Fruit fly (Drosophila melanogaster) whole organism, adult: Measurements from ENCODE around the gene CG45072.
A peak's percentile ranks its signal among the peaks of the same experiment; 100 is the strongest.

Experiments
- CG11617 ChIP-seq: fragments of 200-800 bp; sonication (Bioruptor generic); optimal IDR thresholded peaks from 2 replicates; lab custom pipeline; 2017; ENCODE audit warnings: mild to moderate bottlenecking, missing biosample characterization, missing genetic modification reagents, missing genetic modification characterization
- CG12768 ChIP-seq: fragments of 200-800 bp; sonication (Bioruptor generic); optimal IDR thresholded peaks from 2 replicates; lab custom pipeline; 2017; ENCODE audit warnings: missing biosample characterization, missing genetic modification characterization, mild to moderate bottlenecking, moderate library complexity, missing genetic modification reagents
- CG14711 ChIP-seq: fragments of 200-800 bp; sonication (Bioruptor generic); optimal IDR thresholded peaks from 2 replicates; lab custom pipeline; 2018; ENCODE audit warnings: missing biosample characterization, mild to moderate bottlenecking, missing genetic modification characterization, moderate library complexity
- CG1620 ChIP-seq: fragments of 200-800 bp; sonication (Bioruptor generic); optimal IDR thresholded peaks from 2 replicates; lab custom pipeline; 2016; ENCODE audit warnings: missing biosample characterization, missing genetic modification characterization
- CG33017 ChIP-seq: fragments of 200-800 bp; sonication (Bioruptor generic); optimal IDR thresholded peaks from 2 replicates; lab custom pipeline; 2018; ENCODE audit warnings: missing biosample characterization, mild to moderate bottlenecking, missing genetic modification characterization, moderate library complexity
- CG5204 ChIP-seq: fragments of 200-800 bp; sonication (Bioruptor generic); optimal IDR thresholded peaks from 2 replicates; lab custom pipeline; 2016; ENCODE audit warnings: missing biosample characterization, missing genetic modification characterization
- CG7045 ChIP-seq: fragments of 200-800 bp; sonication (Bioruptor generic); optimal IDR thresholded peaks from 2 replicates; lab custom pipeline; 2017; ENCODE audit warnings: missing biosample characterization, mild to moderate bottlenecking, missing genetic modification characterization
- CG7101 ChIP-seq: fragments of 200-800 bp; sonication (Bioruptor generic); optimal IDR thresholded peaks from 2 replicates; lab custom pipeline; 2018; ENCODE audit warnings: missing biosample characterization, mild to moderate bottlenecking, missing genetic modification characterization, moderate library complexity
- Clk ChIP-seq: fragments of 200-800 bp; sonication (Bioruptor generic); optimal IDR thresholded peaks from 2 replicates; lab custom pipeline; 2017; ENCODE audit warnings: missing biosample characterization, missing genetic modification characterization
- Crg-1 ChIP-seq: fragments of 200-800 bp; sonication (Bioruptor generic); optimal IDR thresholded peaks from 2 replicates; lab custom pipeline; 2016; ENCODE audit warnings: missing biosample characterization, missing genetic modification characterization
- Hr96 ChIP-seq: fragments of 200-800 bp; sonication (Bioruptor generic); optimal IDR thresholded peaks from 2 replicates; lab custom pipeline; 2016; ENCODE audit warnings: missing biosample characterization, missing genetic modification characterization
- Mnt ChIP-seq: fragments of 200-800 bp; sonication (Bioruptor generic); optimal IDR thresholded peaks from 2 replicates; lab custom pipeline; 2016; ENCODE audit warnings: missing biosample characterization, mild to moderate bottlenecking, missing genetic modification characterization
- bab1 ChIP-seq: fragments of 200-800 bp; sonication (Bioruptor generic); optimal IDR thresholded peaks from 3 replicates; lab custom pipeline; 2019; ENCODE audit warnings: missing biosample characterization, mild to moderate bottlenecking, missing genetic modification characterization, moderate library complexity
- cic ChIP-seq: fragments of 200-800 bp; sonication (Bioruptor generic); optimal IDR thresholded peaks from 2 replicates; lab custom pipeline; 2017; ENCODE audit warnings: missing biosample characterization, mild to moderate bottlenecking, missing genetic modification characterization, moderate library complexity
- cnc ChIP-seq, 2 experiments: fragments of >200 bp; optimal IDR thresholded peaks; 2 replicates each; lab custom pipeline; 2017
- kay ChIP-seq: fragments of 200-800 bp; sonication (Bioruptor generic); peaks from one replicate; lab custom pipeline; 2016; ENCODE audit warnings: missing biosample characterization, missing genetic modification characterization, borderline replicate concordance
- ovo ChIP-seq: fragments of 200-800 bp; sonication (Bioruptor generic); optimal IDR thresholded peaks from 2 replicates; lab custom pipeline; 2016; ENCODE audit warnings: missing biosample characterization, missing genetic modification characterization
- pad ChIP-seq: fragments of 200-800 bp; sonication (Bioruptor generic); optimal IDR thresholded peaks from 3 replicates; lab custom pipeline; 2017; ENCODE audit warnings: missing biosample characterization, missing genetic modification characterization, mild to moderate bottlenecking, moderate library complexity, missing genetic modification reagents
- tj ChIP-seq: fragments of 200-800 bp; sonication (Bioruptor generic); optimal IDR thresholded peaks from 3 replicates; lab custom pipeline; 2017; ENCODE audit warnings: missing biosample characterization, mild to moderate bottlenecking, missing genetic modification characterization, moderate library complexity
- toe ChIP-seq: fragments of 200-800 bp; sonication (Bioruptor generic); optimal IDR thresholded peaks from 2 replicates; lab custom pipeline; 2016; ENCODE audit warnings: missing biosample characterization, missing genetic modification characterization

The CG45072 gene

dm6 chr3R:30110959-30111358 lies 12.1 kb downstream of the CG45072 start:
- TF ChIP-seq bab1 (GFP tag; lab: Kevin White, UChicago) (no peak), CG7045 (GFP tag; lab: Kevin White, UChicago) (no peak), tj (GFP tag; lab: Kevin White, UChicago) (no peak), CG12768 (GFP tag; lab: Kevin White, UChicago) (no peak), Clk (GFP tag; lab: Kevin White, UChicago) (no peak), CG7101 (no peak), CG11617 (no peak), cic (GFP tag; lab: Kevin White, UChicago) (no peak), Crg-1 (no peak), CG33017 (tag; lab: Kevin White, UChicago) (no peak), Hr96 (GFP tag; lab: Kevin White, UChicago) (no peak), kay (no peak), ovo (no peak), pad (GFP tag; lab: Kevin White, UChicago) (no peak), toe (no peak), CG1620 (GFP tag; lab: Kevin White, UChicago) (no peak), CG5204 (no peak), Mnt (GFP tag; lab: Kevin White, UChicago) (no peak), cnc (optimal IDR thresholded peaks at IDR 0.05; lab: Kevin White, UChicago) (no peak)

- TF ChIP-seq cnc (optimal IDR thresholded peaks at IDR 0.05; lab: Kevin White, UChicago) (no peak), CG1620 (GFP tag; lab: Kevin White, UChicago) (no peak), Crg-1 (no peak), CG14711 (no peak), Mnt (GFP tag; lab: Kevin White, UChicago) (no peak), CG7101 (no peak), Hr96 (GFP tag; lab: Kevin White, UChicago) (no peak), ovo (no peak), pad (GFP tag; lab: Kevin White, UChicago) (no peak), bab1 (GFP tag; lab: Kevin White, UChicago) (no peak), CG12768 (GFP tag; lab: Kevin White, UChicago) (no peak), cic (GFP tag; lab: Kevin White, UChicago) (no peak)
Measured at dm6 chr3R:30109380-30109779, 13.7 kb downstream of the CG45072 start.

DNA sequence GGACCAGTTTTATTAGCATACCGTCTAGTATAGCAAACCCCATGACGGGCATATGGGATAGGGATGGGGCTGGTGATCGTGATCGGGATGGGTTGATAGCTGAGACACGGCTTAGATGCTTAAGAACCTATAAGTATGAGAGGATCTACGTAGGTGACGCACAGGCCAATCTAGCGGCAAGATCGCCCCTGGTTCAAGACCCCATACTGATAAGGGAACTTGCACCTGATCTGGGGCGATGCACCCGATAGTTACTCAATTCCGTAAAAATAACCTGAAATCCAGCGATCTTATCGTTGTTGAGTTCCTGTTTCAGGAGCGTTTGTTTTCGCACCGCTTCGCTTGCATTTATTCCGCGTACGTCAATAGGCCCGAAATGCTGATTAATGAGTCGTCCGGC lies 14.4 kb downstream of the CG45072 start:
- TF ChIP-seq CG11617 (no peak), kay (peak; percentile 72), Mnt (GFP tag; lab: Kevin White, UChicago) (no peak), CG5204 (no peak), toe (no peak), Clk (GFP tag; lab: Kevin White, UChicago) (no peak), CG1620 (GFP tag; lab: Kevin White, UChicago) (no peak), pad (GFP tag; lab: Kevin White, UChicago) (no peak), CG12768 (GFP tag; lab: Kevin White, UChicago) (no peak), CG7101 (no peak), ovo (no peak), Crg-1 (no peak), cic (GFP tag; lab: Kevin White, UChicago) (peak; percentile 39)

DNA sequence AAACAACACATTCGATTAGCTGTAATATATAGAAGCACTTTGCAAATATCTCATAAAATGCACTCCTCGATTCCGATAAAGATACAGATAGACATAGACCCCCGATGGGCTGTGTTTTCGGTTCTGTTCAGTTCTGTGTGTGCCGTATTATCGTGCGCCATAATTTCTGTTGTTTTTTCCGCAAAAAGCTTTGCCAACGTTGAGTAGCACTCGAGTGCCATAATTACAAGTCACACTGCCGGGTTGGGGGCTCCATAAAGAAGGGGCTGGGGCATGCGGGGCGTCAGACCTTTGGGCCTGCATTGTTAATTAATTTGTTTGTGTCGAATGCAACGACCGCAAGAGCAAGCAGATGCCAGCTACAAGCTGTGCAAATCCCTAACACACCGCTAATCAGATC lies 15.3 kb downstream of the CG45072 start:
- TF ChIP-seq cic (GFP tag; lab: Kevin White, UChicago): peak; percentile 96
- no peak for TF ChIP-seq CG11617
- TF ChIP-seq kay: no peak
- TF ChIP-seq CG14711: no peak
- peak; percentile 65 for TF ChIP-seq CG12768 (GFP tag; lab: Kevin White, UChicago)
- TF ChIP-seq CG7101: no peak
- no peak for TF ChIP-seq CG33017 (tag; lab: Kevin White, UChicago)
- no peak for TF ChIP-seq Crg-1

DNA sequence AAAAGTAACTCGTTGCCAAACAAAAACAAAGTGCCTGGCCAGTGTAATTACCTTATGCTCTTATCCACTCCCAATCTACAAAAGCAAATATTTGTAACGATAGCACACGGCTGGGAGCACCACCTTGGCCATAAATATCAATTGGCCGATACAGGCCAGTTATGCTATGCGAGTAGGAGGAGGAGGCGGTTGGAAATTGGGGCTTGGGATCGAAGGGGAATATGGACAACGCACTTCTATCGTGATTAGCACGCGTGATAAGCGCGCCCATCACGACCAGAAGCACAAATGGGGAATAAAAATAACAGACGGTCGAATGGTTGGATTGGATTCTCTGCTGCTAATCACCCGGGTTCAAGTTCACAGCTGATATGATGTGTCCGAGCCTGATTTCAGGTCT lies 16.5 kb downstream of the CG45072 start:
- TF ChIP-seq cic (GFP tag; lab: Kevin White, UChicago): peak; percentile 21
- TF ChIP-seq bab1 (GFP tag; lab: Kevin White, UChicago): no peak
- no peak for TF ChIP-seq ovo
- no peak for TF ChIP-seq CG11617
- TF ChIP-seq CG5204: no peak
- no peak for TF ChIP-seq Hr96 (GFP tag; lab: Kevin White, UChicago)
- no peak for TF ChIP-seq Clk (GFP tag; lab: Kevin White, UChicago)

dm6 chr3R:30105808-30106207 lies 17.3 kb downstream of the CG45072 start:
- no peak for TF ChIP-seq pad (GFP tag; lab: Kevin White, UChicago)
- no peak for TF ChIP-seq CG1620 (GFP tag; lab: Kevin White, UChicago)
- TF ChIP-seq CG14711: no peak
- no peak for TF ChIP-seq CG5204
- TF ChIP-seq kay: no peak
- no peak for TF ChIP-seq bab1 (GFP tag; lab: Kevin White, UChicago)
- no peak for TF ChIP-seq CG12768 (GFP tag; lab: Kevin White, UChicago)
- no peak for TF ChIP-seq CG11617
- TF ChIP-seq cic (GFP tag; lab: Kevin White, UChicago): no peak
- no peak for TF ChIP-seq toe
- TF ChIP-seq CG7101: no peak
- no peak for TF ChIP-seq CG7045 (GFP tag; lab: Kevin White, UChicago)
- no peak for TF ChIP-seq tj (GFP tag; lab: Kevin White, UChicago)
- no peak for TF ChIP-seq Crg-1

- TF ChIP-seq pad (GFP tag; lab: Kevin White, UChicago) (no peak), CG14711 (no peak), CG7045 (GFP tag; lab: Kevin White, UChicago) (peak; percentile 13), CG5204 (no peak), ovo (no peak), cic (GFP tag; lab: Kevin White, UChicago) (peak; percentile 95), tj (GFP tag; lab: Kevin White, UChicago) (peak; percentile 64), Mnt (GFP tag; lab: Kevin White, UChicago) (peak; percentile 43), CG12768 (GFP tag; lab: Kevin White, UChicago) (peak; percentile 44), CG11617 (peak; percentile 37), Crg-1 (peak; percentile 6), kay (peak; percentile 96), cnc (optimal IDR thresholded peaks at IDR 0.05; lab: Kevin White, UChicago) (no peak), CG33017 (tag; lab: Kevin White, UChicago) (peak; percentile 24), toe (no peak)
Measured at dm6 chr3R:30104912-30105510, 18.1 kb downstream of the CG45072 start.
